Fruit fly (Drosophila melanogaster) whole organism, embryonic: Measurements from ENCODE around the gene CG13114.

Source experiments
- CG10321 ChIP-seq: fragments of 200-800 bp; sonication (Bioruptor generic); IDR thresholded peaks from 2 replicates; pipeline ENCODE4 v1.3.6; 2022; ENCODE audit warnings: missing biosample characterization, missing genetic modification characterization
- CG11504 ChIP-seq: fragments of 200-800 bp; sonication (Bioruptor generic); optimal IDR thresholded peaks from 3 replicates; lab custom pipeline; 2019; ENCODE audit warnings: missing biosample characterization, mild to moderate bottlenecking, missing genetic modification characterization, moderate library complexity
- CG12659 ChIP-seq: fragments of 200-800 bp; sonication (Bioruptor generic); optimal IDR thresholded peaks from 3 replicates; lab custom pipeline; 2017; ENCODE audit warnings: mild to moderate bottlenecking, missing biosample characterization, missing genetic modification reagents, missing genetic modification characterization
- CG1529 ChIP-seq: fragments of 200-800 bp; sonication (Bioruptor generic); optimal IDR thresholded peaks from 3 replicates; lab custom pipeline; 2018; ENCODE audit warnings: missing biosample characterization, missing genetic modification characterization
- CG17802 ChIP-seq: fragments of 200-800 bp; sonication (Bioruptor generic); optimal IDR thresholded peaks from 2 replicates; lab custom pipeline; 2018; ENCODE audit warnings: missing biosample characterization, mild to moderate bottlenecking, missing genetic modification characterization, moderate library complexity
- CG2116 ChIP-seq: fragments of 200-800 bp; sonication (Bioruptor generic); optimal IDR thresholded peaks from 3 replicates; lab custom pipeline; 2018; ENCODE audit warnings: missing biosample characterization, mild to moderate bottlenecking, missing genetic modification characterization
- CG2875 ChIP-seq: fragments of 200-800 bp; sonication (Bioruptor generic); optimal IDR thresholded peaks from 2 replicates; lab custom pipeline; 2017; ENCODE audit warnings: missing biosample characterization, mild to moderate bottlenecking, missing genetic modification characterization, missing genetic modification reagents
- CG4282 ChIP-seq: fragments of 200-800 bp; sonication (Bioruptor generic); optimal IDR thresholded peaks from 2 replicates; lab custom pipeline; 2016; ENCODE audit warnings: missing biosample characterization, missing genetic modification characterization
- CG4360 ChIP-seq: fragments of 200-800 bp; sonication (Bioruptor generic); IDR thresholded peaks from 2 replicates; pipeline ENCODE4 v1.3.6; 2022; ENCODE audit warnings: missing biosample characterization, missing genetic modification characterization
- CG4424 ChIP-seq: fragments of 200-800 bp; sonication (Bioruptor generic); optimal IDR thresholded peaks from 3 replicates; lab custom pipeline; 2016; ENCODE audit warnings: missing biosample characterization, missing genetic modification characterization
- CG6254 ChIP-seq: fragments of 200-800 bp; sonication (Bioruptor generic); optimal IDR thresholded peaks from 3 replicates; lab custom pipeline; 2017; ENCODE audit warnings: mild to moderate bottlenecking, missing biosample characterization, missing genetic modification reagents, missing genetic modification characterization
- CoRest ChIP-seq: fragments of 200-800 bp; sonication (Bioruptor generic); optimal IDR thresholded peaks from 3 replicates; lab custom pipeline; 2018; ENCODE audit warnings: missing biosample characterization, mild to moderate bottlenecking, missing genetic modification characterization, moderate library complexity
- D19A ChIP-seq: fragments of 200-800 bp; optimal IDR thresholded peaks from 3 replicates; lab custom pipeline; 2019; ENCODE audit warnings: missing biosample characterization, mild to moderate bottlenecking, missing genetic modification characterization, moderate library complexity
- Eip74EF ChIP-seq, 2 experiments: fragments of 200-800 bp in 1 of 2; fragments of >200 bp in 1 of 2; sonication (Bioruptor generic) in 1 of 2; optimal IDR thresholded peaks; 2 replicates each; lab custom pipeline; 2017 to 2019; ENCODE audit warnings: missing biosample characterization in 2 of 2, missing genetic modification characterization in 2 of 2, mild to moderate bottlenecking in 1 of 2, moderate library complexity in 1 of 2
- Fer2 ChIP-seq: fragments of 200-800 bp; sonication (Bioruptor generic); optimal IDR thresholded peaks from 2 replicates; lab custom pipeline; 2018; ENCODE audit warnings: missing biosample characterization, mild to moderate bottlenecking, missing genetic modification characterization, moderate library complexity
- Gug ChIP-seq: fragments of 200-800 bp; sonication (Bioruptor generic); IDR thresholded peaks from 4 replicates; pipeline ENCODE4 v1.3.6; 2022; ENCODE audit warnings: missing biosample characterization, missing genetic modification characterization
- HmgZ ChIP-seq: fragments of 200-800 bp; sonication (Bioruptor generic); optimal IDR thresholded peaks from 2 replicates; lab custom pipeline; 2018; ENCODE audit warnings: missing biosample characterization, mild to moderate bottlenecking, missing genetic modification characterization
- MESR4 ChIP-seq: fragments of 200-800 bp; sonication (Bioruptor generic); optimal IDR thresholded peaks from 2 replicates; lab custom pipeline; 2018; ENCODE audit warnings: missing biosample characterization, mild to moderate bottlenecking, missing genetic modification characterization, moderate library complexity
- Pdp1 ChIP-seq, 2 experiments: fragments of 200-800 bp; sonication (Bioruptor generic); optimal IDR thresholded peaks; 3 replicates each; lab custom pipeline; 2016; ENCODE audit warnings: missing biosample characterization in 2 of 2, missing genetic modification characterization in 2 of 2, mild to moderate bottlenecking in 1 of 2, moderate library complexity in 1 of 2
- Ptx1 ChIP-seq: fragments of 200-800 bp; sonication (Bioruptor generic); IDR thresholded peaks from 2 replicates; pipeline ENCODE4 v1.3.6; 2022; ENCODE audit warnings: missing biosample characterization, missing genetic modification characterization
- Ssrp ChIP-seq: fragments of 200-800 bp; sonication (Bioruptor generic); optimal IDR thresholded peaks from 2 replicates; lab custom pipeline; 2018; ENCODE audit warnings: missing biosample characterization, mild to moderate bottlenecking, missing genetic modification characterization, moderate library complexity
- Stat92E ChIP-seq, 3 experiments: fragments of >200 bp in 2 of 3; fragments of 200-800 bp in 1 of 3; sonication (Bioruptor generic) in 1 of 3; optimal IDR thresholded peaks; 2 replicates each; lab custom pipeline; 2017 to 2019; ENCODE audit warnings: missing biosample characterization in 3 of 3, missing genetic modification characterization in 3 of 3, mild to moderate bottlenecking in 1 of 3, moderate library complexity in 1 of 3
- Trl ChIP-seq, 3 experiments: fragments of >200 bp in 2 of 3; fragments of 200-800 bp in 1 of 3; sonication (Bioruptor generic) in 1 of 3; optimal IDR thresholded peaks; 2 replicates in 1 of 3; 3 replicates in 2 of 3; lab custom pipeline; 2016 to 2017; ENCODE audit warnings: missing biosample characterization in 1 of 3, missing genetic modification characterization in 1 of 3
- Xbp1 ChIP-seq: fragments of 200-800 bp; sonication (Bioruptor generic); optimal IDR thresholded peaks from 3 replicates; lab custom pipeline; 2016; ENCODE audit warnings: missing biosample characterization, mild to moderate bottlenecking, missing genetic modification characterization
- ap ChIP-seq: fragments of 200-800 bp; sonication (Bioruptor generic); IDR thresholded peaks from 2 replicates; pipeline ENCODE4 v1.3.6; 2022; ENCODE audit warnings: missing biosample characterization, missing genetic modification characterization
- ash1 ChIP-seq: fragments of 200-800 bp; sonication (Bioruptor generic); optimal IDR thresholded peaks from 2 replicates; lab custom pipeline; 2018; ENCODE audit warnings: missing biosample characterization, mild to moderate bottlenecking, missing genetic modification characterization
- bbx ChIP-seq: fragments of 200-800 bp; sonication (Bioruptor generic); IDR thresholded peaks from 2 replicates; pipeline ENCODE4 v1.3.6; 2022; ENCODE audit warnings: missing biosample characterization, missing genetic modification characterization; ENCODE audit not compliant: partially characterized antibody
- cg ChIP-seq: fragments of 200-800 bp; sonication (Bioruptor generic); optimal IDR thresholded peaks from 3 replicates; lab custom pipeline; 2019; ENCODE audit warnings: missing biosample characterization, mild to moderate bottlenecking, missing genetic modification characterization, moderate library complexity
- chm ChIP-seq: fragments of 200-800 bp; sonication (Bioruptor generic); IDR thresholded peaks from 2 replicates; pipeline ENCODE4 v1.3.6; 2022; ENCODE audit warnings: missing biosample characterization, missing genetic modification characterization
- corto ChIP-seq: fragments of 200-800 bp; sonication (Bioruptor generic); optimal IDR thresholded peaks from 2 replicates; lab custom pipeline; 2016; ENCODE audit warnings: missing biosample characterization, mild to moderate bottlenecking, missing genetic modification characterization, moderate library complexity
- eve ChIP-seq, 2 experiments: fragments of >200 bp; optimal IDR thresholded peaks; 2 replicates each; lab custom pipeline; 2017; ENCODE audit warnings: missing biosample characterization in 2 of 2, missing genetic modification characterization in 2 of 2
- fd102C ChIP-seq: fragments of 200-800 bp; sonication (Bioruptor generic); optimal IDR thresholded peaks from 2 replicates; lab custom pipeline; 2018; ENCODE audit warnings: missing biosample characterization, mild to moderate bottlenecking, missing genetic modification characterization, moderate library complexity
- gcm2 ChIP-seq: fragments of 200-800 bp; sonication (Bioruptor generic); optimal IDR thresholded peaks from 2 replicates; lab custom pipeline; 2016; ENCODE audit warnings: missing biosample characterization, missing genetic modification characterization
- inv ChIP-seq: fragments of 200-800 bp; sonication (Bioruptor generic); IDR thresholded peaks from 2 replicates; pipeline ENCODE4 v1.3.6; 2022; ENCODE audit warnings: missing biosample characterization, missing genetic modification characterization; ENCODE audit not compliant: partially characterized antibody
- kay ChIP-seq: fragments of 200-800 bp; sonication (Bioruptor generic); optimal IDR thresholded peaks from 2 replicates; lab custom pipeline; 2016; ENCODE audit warnings: missing biosample characterization, missing genetic modification characterization
- lab ChIP-seq: fragments of 200-800 bp; sonication (Bioruptor generic); optimal IDR thresholded peaks from 3 replicates; lab custom pipeline; 2017; ENCODE audit warnings: missing biosample characterization, missing genetic modification characterization, mild to moderate bottlenecking, moderate library complexity, missing genetic modification reagents
- lilli ChIP-seq: fragments of 200-800 bp; sonication (Bioruptor generic); optimal IDR thresholded peaks from 3 replicates; lab custom pipeline; 2016; ENCODE audit warnings: missing biosample characterization, missing genetic modification characterization
- lov ChIP-seq, 2 experiments: fragments of 200-800 bp in 1 of 2; fragments of >200 bp in 1 of 2; sonication (Bioruptor generic) in 1 of 2; IDR thresholded peaks in 1 of 2; optimal IDR thresholded peaks in 1 of 2; 2 replicates in 1 of 2; 3 replicates in 1 of 2; pipeline versions ENCODE4 v1.3.6 to Lab custom; 2017 to 2022; ENCODE audit warnings: missing biosample characterization in 1 of 2, missing genetic modification characterization in 1 of 2
- nerfin-1 ChIP-seq: fragments of 200-800 bp; sonication (Bioruptor generic); optimal IDR thresholded peaks from 3 replicates; lab custom pipeline; 2019; ENCODE audit warnings: missing biosample characterization, mild to moderate bottlenecking, missing genetic modification characterization, moderate library complexity
- sug ChIP-seq: fragments of 200-800 bp; optimal IDR thresholded peaks from 2 replicates; lab custom pipeline; 2019; ENCODE audit warnings: missing biosample characterization, mild to moderate bottlenecking, missing genetic modification characterization, moderate library complexity
- ttk ChIP-seq: fragments of 200-800 bp; sonication (Bioruptor generic); IDR thresholded peaks from 2 replicates; pipeline ENCODE4 v2.1.2; 2022; ENCODE audit warnings: missing biosample characterization, missing genetic modification characterization
- tx ChIP-seq: fragments of 200-800 bp; sonication (Bioruptor generic); optimal IDR thresholded peaks from 2 replicates; lab custom pipeline; 2016; ENCODE audit warnings: missing biosample characterization, missing genetic modification characterization
- vnd ChIP-seq: fragments of 200-800 bp; sonication (Bioruptor generic); IDR thresholded peaks from 3 replicates; pipeline ENCODE4 v1.3.6; 2022; ENCODE audit warnings: missing biosample characterization, missing genetic modification characterization; ENCODE audit not compliant: partially characterized antibody

The CG13114 gene

dm6 chr2L:9545511-9545910 is at the start of gene CG13114:
TSS of gene CG13114 (plus strand) at chr2L:9545811.
- no peak for TF ChIP-seq sug (tag; lab: Kevin White, UChicago)
- TF ChIP-seq CG17802 (tag; lab: Kevin White, UChicago) = no peak
- no peak for TF ChIP-seq chm
- TF ChIP-seq Fer2 = no peak
- no peak for TF ChIP-seq CG2116
- TF ChIP-seq Gug (GFP tag; lab: Robert Waterston, UW) = no peak
- no peak for TF ChIP-seq Trl (optimal IDR thresholded peaks at IDR 0.05; lab: Kevin White, UChicago)
- TF ChIP-seq Trl (GFP tag; optimal IDR thresholded peaks at IDR 0.05; lab: Kevin White, UChicago) = no peak
- TF ChIP-seq CG2875 (GFP tag; lab: Kevin White, UChicago) = no peak
- no peak for TF ChIP-seq vnd (GFP tag; lab: Robert Waterston, UW)

DNA sequence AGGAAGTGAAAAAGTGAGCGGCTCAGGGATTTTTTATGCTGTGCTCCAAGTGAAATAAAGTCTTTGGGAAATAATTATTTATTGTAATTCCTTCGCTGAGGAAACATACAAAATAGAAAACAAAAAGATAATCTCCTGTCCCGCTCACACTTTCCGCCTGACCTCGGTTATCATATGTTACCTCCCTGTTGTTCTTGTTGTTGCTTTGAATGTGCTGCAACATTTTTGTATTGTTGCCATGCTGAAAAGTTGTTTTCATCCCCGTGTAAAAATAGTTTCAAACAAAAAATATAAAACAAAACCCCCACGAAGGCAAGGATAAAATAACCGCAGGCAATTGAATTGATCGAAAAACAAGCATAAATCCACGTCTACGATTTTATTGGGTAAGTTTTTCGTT is 49.7 kb upstream of the CG13114 start:
- TF ChIP-seq eve (GFP tag; optimal IDR thresholded peaks at IDR 0.05; lab: Kevin White, UChicago) (peak in 1 of 2 experiments; percentile 49), nerfin-1 (peak; percentile 3), MESR4 (GFP tag; lab: Kevin White, UChicago) (no peak), Eip74EF (GFP tag; optimal IDR thresholded peaks at IDR 0.05; lab: Kevin White, UChicago) (no peak), Stat92E (GFP tag; optimal IDR thresholded peaks at IDR 0.05; lab: Kevin White, UChicago) (peak in 1 of 3 experiments; percentile 4), CG4360 (peak; percentile 74), CG1529 (GFP tag; lab: Kevin White, UChicago) (no peak), Pdp1 (GFP tag; optimal IDR thresholded peaks at IDR 0.05; lab: Kevin White, UChicago) (peak in 1 of 2 experiments; percentile 7), CG11504 (tag; lab: Kevin White, UChicago) (peak; percentile 79)
- TF ChIP-seq, all 482 proteins: peak for 6

dm6 chr2L:9496378-9497284 is 49.0 kb upstream of the CG13114 start:
- peak; percentile 12 for TF ChIP-seq CG12659 (GFP tag; lab: Kevin White, UChicago)
- no peak for TF ChIP-seq lov (optimal IDR thresholded peaks at IDR 0.05; lab: Kevin White, UChicago)
- no peak for TF ChIP-seq lov (GFP tag; IDR thresholded peaks at IDR 0.05; lab: Robert Waterston, UW)
- no peak for TF ChIP-seq cg (GFP tag; lab: Kevin White, UChicago)
- no peak for TF ChIP-seq ap
- TF ChIP-seq CG6254 (GFP tag; lab: Kevin White, UChicago) = peak; percentile 9
- peak; percentile 27 for TF ChIP-seq CG4282 (GFP tag; lab: Kevin White, UChicago)
- TF ChIP-seq CG10321 (GFP tag; lab: Robert Waterston, UW) = 0 out of 2 replicates have a peak, but pooled peaks have one; percentile 16
- TF ChIP-seq inv = no peak
- TF ChIP-seq eve (GFP tag; optimal IDR thresholded peaks at IDR 0.05; lab: Kevin White, UChicago) = peak in 1 of 2 experiments; percentile 69
- no peak for TF ChIP-seq bbx (GFP tag; lab: Robert Waterston, UW)
- TF ChIP-seq CoRest = no peak
- TF ChIP-seq CG4424 (GFP tag; lab: Kevin White, UChicago) = peak; percentile 10
- peak; percentile 66 for TF ChIP-seq D19A (tag; lab: Kevin White, UChicago)
- TF ChIP-seq ttk (GFP tag; lab: Robert Waterston, UW) = no peak
- peak; percentile 27 for TF ChIP-seq corto
- TF ChIP-seq Ssrp (tag; lab: Kevin White, UChicago) = peak; percentile 19
- no peak for TF ChIP-seq gcm2 (GFP tag; lab: Kevin White, UChicago)
- no peak for TF ChIP-seq HmgZ
- no peak for TF ChIP-seq kay
- TF ChIP-seq tx (GFP tag; lab: Kevin White, UChicago) = no peak
- TF ChIP-seq Xbp1 = peak; percentile 6
- TF ChIP-seq fd102C (GFP tag; lab: Kevin White, UChicago) = no peak
- peak; percentile 35 for TF ChIP-seq lilli (GFP tag; lab: Kevin White, UChicago)
- peak; percentile 41 for TF ChIP-seq Ptx1 (GFP tag; lab: Robert Waterston, UW)
- TF ChIP-seq lab (GFP tag; lab: Kevin White, UChicago) = no peak
- TF ChIP-seq ash1 = no peak
